Fruit fly (Drosophila melanogaster) whole organism, adult: Measurements from ENCODE around the gene Spc25.

ENCODE experiments used
- CG11617 ChIP-seq: fragments of 200-800 bp; sonication (Bioruptor generic); optimal IDR thresholded peaks from 2 replicates; lab custom pipeline; 2017; ENCODE audit warnings: mild to moderate bottlenecking, missing biosample characterization, missing genetic modification reagents, missing genetic modification characterization
- CG12768 ChIP-seq: fragments of 200-800 bp; sonication (Bioruptor generic); optimal IDR thresholded peaks from 2 replicates; lab custom pipeline; 2017; ENCODE audit warnings: missing biosample characterization, missing genetic modification characterization, mild to moderate bottlenecking, moderate library complexity, missing genetic modification reagents
- CG14711 ChIP-seq: fragments of 200-800 bp; sonication (Bioruptor generic); optimal IDR thresholded peaks from 2 replicates; lab custom pipeline; 2018; ENCODE audit warnings: missing biosample characterization, mild to moderate bottlenecking, missing genetic modification characterization, moderate library complexity
- CG1620 ChIP-seq: fragments of 200-800 bp; sonication (Bioruptor generic); optimal IDR thresholded peaks from 2 replicates; lab custom pipeline; 2016; ENCODE audit warnings: missing biosample characterization, missing genetic modification characterization
- CG33017 ChIP-seq: fragments of 200-800 bp; sonication (Bioruptor generic); optimal IDR thresholded peaks from 2 replicates; lab custom pipeline; 2018; ENCODE audit warnings: missing biosample characterization, mild to moderate bottlenecking, missing genetic modification characterization, moderate library complexity
- CG5204 ChIP-seq: fragments of 200-800 bp; sonication (Bioruptor generic); optimal IDR thresholded peaks from 2 replicates; lab custom pipeline; 2016; ENCODE audit warnings: missing biosample characterization, missing genetic modification characterization
- CG7045 ChIP-seq: fragments of 200-800 bp; sonication (Bioruptor generic); optimal IDR thresholded peaks from 2 replicates; lab custom pipeline; 2017; ENCODE audit warnings: missing biosample characterization, mild to moderate bottlenecking, missing genetic modification characterization
- CG7101 ChIP-seq: fragments of 200-800 bp; sonication (Bioruptor generic); optimal IDR thresholded peaks from 2 replicates; lab custom pipeline; 2018; ENCODE audit warnings: missing biosample characterization, mild to moderate bottlenecking, missing genetic modification characterization, moderate library complexity
- Clk ChIP-seq: fragments of 200-800 bp; sonication (Bioruptor generic); optimal IDR thresholded peaks from 2 replicates; lab custom pipeline; 2017; ENCODE audit warnings: missing biosample characterization, missing genetic modification characterization
- Crg-1 ChIP-seq: fragments of 200-800 bp; sonication (Bioruptor generic); optimal IDR thresholded peaks from 2 replicates; lab custom pipeline; 2016; ENCODE audit warnings: missing biosample characterization, missing genetic modification characterization
- Hr96 ChIP-seq: fragments of 200-800 bp; sonication (Bioruptor generic); optimal IDR thresholded peaks from 2 replicates; lab custom pipeline; 2016; ENCODE audit warnings: missing biosample characterization, missing genetic modification characterization
- Mnt ChIP-seq: fragments of 200-800 bp; sonication (Bioruptor generic); optimal IDR thresholded peaks from 2 replicates; lab custom pipeline; 2016; ENCODE audit warnings: missing biosample characterization, mild to moderate bottlenecking, missing genetic modification characterization
- bab1 ChIP-seq: fragments of 200-800 bp; sonication (Bioruptor generic); optimal IDR thresholded peaks from 3 replicates; lab custom pipeline; 2019; ENCODE audit warnings: missing biosample characterization, mild to moderate bottlenecking, missing genetic modification characterization, moderate library complexity
- cic ChIP-seq: fragments of 200-800 bp; sonication (Bioruptor generic); optimal IDR thresholded peaks from 2 replicates; lab custom pipeline; 2017; ENCODE audit warnings: missing biosample characterization, mild to moderate bottlenecking, missing genetic modification characterization, moderate library complexity
- cnc ChIP-seq, 2 experiments: fragments of >200 bp; optimal IDR thresholded peaks; 2 replicates each; lab custom pipeline; 2017
- kay ChIP-seq: fragments of 200-800 bp; sonication (Bioruptor generic); peaks from one replicate; lab custom pipeline; 2016; ENCODE audit warnings: missing biosample characterization, missing genetic modification characterization, borderline replicate concordance
- ovo ChIP-seq: fragments of 200-800 bp; sonication (Bioruptor generic); optimal IDR thresholded peaks from 2 replicates; lab custom pipeline; 2016; ENCODE audit warnings: missing biosample characterization, missing genetic modification characterization
- pad ChIP-seq: fragments of 200-800 bp; sonication (Bioruptor generic); optimal IDR thresholded peaks from 3 replicates; lab custom pipeline; 2017; ENCODE audit warnings: missing biosample characterization, missing genetic modification characterization, mild to moderate bottlenecking, moderate library complexity, missing genetic modification reagents
- tj ChIP-seq: fragments of 200-800 bp; sonication (Bioruptor generic); optimal IDR thresholded peaks from 3 replicates; lab custom pipeline; 2017; ENCODE audit warnings: missing biosample characterization, mild to moderate bottlenecking, missing genetic modification characterization, moderate library complexity
- toe ChIP-seq: fragments of 200-800 bp; sonication (Bioruptor generic); optimal IDR thresholded peaks from 2 replicates; lab custom pipeline; 2016; ENCODE audit warnings: missing biosample characterization, missing genetic modification characterization

The Spc25 gene

dm6 chr3R:13010905-13011620 is 49.5 kb downstream of the Spc25 start, which contains the start of gene CG8031:
TSS of gene CG8031 (minus strand) at chr3R:13011310.
- no peak for TF ChIP-seq ovo
- TF ChIP-seq Hr96: no peak
- no peak for TF ChIP-seq CG33017 (tag; lab: Kevin White, UChicago)
- TF ChIP-seq CG7101 (tag; lab: Kevin White, UChicago): peak; percentile 53
- no peak for TF ChIP-seq CG7045 (GFP tag; lab: Kevin White, UChicago)
- peak; percentile 51 for TF ChIP-seq Mnt (GFP tag; lab: Kevin White, UChicago)
- TF ChIP-seq CG1620 (GFP tag; lab: Kevin White, UChicago): no peak
- no peak for TF ChIP-seq kay (GFP tag; lab: Kevin White, UChicago)
- no peak for TF ChIP-seq CG14711 (tag; lab: Kevin White, UChicago)
- TF ChIP-seq Clk (GFP tag; lab: Kevin White, UChicago): no peak
- TF ChIP-seq CG11617 (GFP tag; lab: Kevin White, UChicago): no peak
- TF ChIP-seq cnc (optimal IDR thresholded peaks at IDR 0.05; lab: Kevin White, UChicago): no peak
- TF ChIP-seq bab1 (GFP tag; lab: Kevin White, UChicago): peak; percentile 21
- no peak for TF ChIP-seq CG12768 (GFP tag; lab: Kevin White, UChicago)
- TF ChIP-seq CG5204 (GFP tag; lab: Kevin White, UChicago): no peak
- TF ChIP-seq pad (GFP tag; lab: Kevin White, UChicago): no peak
- TF ChIP-seq tj (GFP tag; lab: Kevin White, UChicago): no peak
- TF ChIP-seq toe (GFP tag; lab: Kevin White, UChicago): no peak

- TF ChIP-seq cic (no peak), bab1 (GFP tag; lab: Kevin White, UChicago) (no peak), Hr96 (no peak), tj (GFP tag; lab: Kevin White, UChicago) (no peak), CG7045 (GFP tag; lab: Kevin White, UChicago) (no peak), CG14711 (tag; lab: Kevin White, UChicago) (no peak), CG11617 (GFP tag; lab: Kevin White, UChicago) (no peak), CG33017 (tag; lab: Kevin White, UChicago) (no peak), Mnt (GFP tag; lab: Kevin White, UChicago) (no peak), CG5204 (GFP tag; lab: Kevin White, UChicago) (no peak), kay (GFP tag; lab: Kevin White, UChicago) (no peak), CG7101 (tag; lab: Kevin White, UChicago) (no peak), Crg-1 (GFP tag; lab: Kevin White, UChicago) (no peak), ovo (no peak), Clk (GFP tag; lab: Kevin White, UChicago) (no peak), cnc (optimal IDR thresholded peaks at IDR 0.05; lab: Kevin White, UChicago) (no peak), CG12768 (GFP tag; lab: Kevin White, UChicago) (no peak), toe (GFP tag; lab: Kevin White, UChicago) (no peak), CG1620 (GFP tag; lab: Kevin White, UChicago) (no peak)
Measured at dm6 chr3R:13011621-13011963, 50.0 kb downstream of the Spc25 start, which contains the start of gene CtBP. TSS of gene CtBP (plus strand) at chr3R:13011649.

dm6 chr3R:13012351-13012750 is 50.8 kb downstream of the Spc25 start:
- TF ChIP-seq kay (GFP tag; lab: Kevin White, UChicago) (no peak), Clk (GFP tag; lab: Kevin White, UChicago) (peak; percentile 30), CG7101 (tag; lab: Kevin White, UChicago) (peak; percentile 62), CG33017 (tag; lab: Kevin White, UChicago) (peak; percentile 42), pad (GFP tag; lab: Kevin White, UChicago) (peak; percentile 87), ovo (peak; percentile 48), CG5204 (GFP tag; lab: Kevin White, UChicago) (no peak), tj (GFP tag; lab: Kevin White, UChicago) (peak; percentile 80), Hr96 (peak; percentile 72), CG1620 (GFP tag; lab: Kevin White, UChicago) (peak; percentile 71), toe (GFP tag; lab: Kevin White, UChicago) (peak; percentile 37), CG14711 (tag; lab: Kevin White, UChicago) (peak; percentile 63), Crg-1 (GFP tag; lab: Kevin White, UChicago) (peak; percentile 63), CG11617 (GFP tag; lab: Kevin White, UChicago) (peak; percentile 65), CG7045 (GFP tag; lab: Kevin White, UChicago) (peak; percentile 34), bab1 (GFP tag; lab: Kevin White, UChicago) (peak; percentile 6), CG12768 (GFP tag; lab: Kevin White, UChicago) (peak; percentile 80), Mnt (GFP tag; lab: Kevin White, UChicago) (peak; percentile 84), cnc (optimal IDR thresholded peaks at IDR 0.05; lab: Kevin White, UChicago) (peak; percentile 91 to 95), cic (peak; percentile 83)
